Worm (Caenorhabditis elegans) whole organism, L1 larva: ENCODE data around the gene Y49A10A.2.

ENCODE experiments used
- C16A3.4 ChIP-seq: fragments of 150-350 bp; optimal IDR thresholded peaks from 2 replicates; lab custom pipeline; 2014; ENCODE audit warnings: missing biosample characterization, missing genetic modification characterization
- F16B12.6 ChIP-seq: fragments of 150-350 bp; optimal IDR thresholded peaks from 2 replicates; lab custom pipeline; 2014; ENCODE audit warnings: missing biosample characterization, missing genetic modification characterization
- Y116A8C.19 ChIP-seq: sonication (generic microtip); optimal IDR thresholded peaks from 2 replicates; lab custom pipeline; 2016; ENCODE audit warnings: missing compliant biosample characterization, missing genetic modification characterization, borderline replicate concordance
- aha-1 ChIP-seq: fragments of 150-350 bp; optimal IDR thresholded peaks from 2 replicates; lab custom pipeline; 2014; ENCODE audit warnings: missing biosample characterization, missing genetic modification characterization
- blmp-1 ChIP-seq: fragments of 150-350 bp; optimal IDR thresholded peaks from 2 replicates; lab custom pipeline; 2014; ENCODE audit warnings: missing biosample characterization, missing genetic modification characterization
- ceh-8 ChIP-seq: fragments of 200-800 bp; sonication (Bioruptor generic); optimal IDR thresholded peaks from 2 replicates; lab custom pipeline; 2018; ENCODE audit warnings: mild to moderate bottlenecking, missing genetic modification characterization, moderate library complexity, missing compliant biosample characterization
- ceh-82 ChIP-seq, 3 experiments: fragments of 150-350 bp in 1 of 3; sonication (generic microtip) in 2 of 3; optimal IDR thresholded peaks; 2 replicates each; lab custom pipeline; 2014 to 2017; ENCODE audit warnings: missing biosample characterization in 3 of 3, missing genetic modification characterization in 3 of 3
- ceh-88 ChIP-seq: fragments of 200-800 bp; sonication (Bioruptor generic); IDR thresholded peaks from 2 replicates; pipeline ENCODE4 v1.3.6; 2022; ENCODE audit warnings: missing genetic modification characterization, missing compliant biosample characterization
- ceh-90 ChIP-seq: sonication (generic microtip); optimal IDR thresholded peaks from 2 replicates; lab custom pipeline; 2016; ENCODE audit warnings: missing genetic modification characterization, missing compliant biosample characterization
- dpl-1 ChIP-seq, 3 experiments: fragments of 150-350 bp in 2 of 3; sonication (generic microtip) in 1 of 3; optimal IDR thresholded peaks; 2 replicates each; lab custom pipeline; 2014 to 2017; ENCODE audit warnings: missing biosample characterization in 3 of 3, missing genetic modification characterization in 3 of 3, missing genetic modification reagents in 3 of 3
- dsc-1 ChIP-seq: sonication (generic microtip); optimal IDR thresholded peaks from 2 replicates; lab custom pipeline; 2016; ENCODE audit warnings: mild to moderate bottlenecking, missing genetic modification characterization, missing compliant biosample characterization
- efl-1 ChIP-seq, 4 experiments: fragments of 150-350 bp; optimal IDR thresholded peaks in 3 of 4; peaks in 1 of 4; 1 replicate in 1 of 4; 2 replicates in 3 of 4; lab custom pipeline; 2014; ENCODE audit warnings: missing biosample characterization in 2 of 4, missing genetic modification characterization in 2 of 4, missing genetic modification reagents in 2 of 4
- egl-27 ChIP-seq, 2 experiments: fragments of 150-350 bp in 1 of 2; sonication (generic microtip); optimal IDR thresholded peaks; 3 replicates each; lab custom pipeline; 2017 to 2018; ENCODE audit warnings: missing biosample characterization in 2 of 2, missing genetic modification characterization in 2 of 2, missing genetic modification reagents in 2 of 2
- elt-3 ChIP-seq, 6 experiments: fragments of 150-350 bp in 1 of 6; sonication (generic microtip); optimal IDR thresholded peaks; 2 replicates each; lab custom pipeline; 2017 to 2018; ENCODE audit warnings: missing biosample characterization in 6 of 6, missing genetic modification characterization in 6 of 6, inconsistent platforms in 1 of 6
- ets-5 ChIP-seq: fragments of 200-800 bp; sonication (Bioruptor generic); IDR thresholded peaks from 2 replicates; pipeline ENCODE4 v1.3.6; 2022; ENCODE audit warnings: missing genetic modification characterization, missing compliant biosample characterization
- fkh-8 ChIP-seq: sonication (generic microtip); optimal IDR thresholded peaks from 2 replicates; lab custom pipeline; 2016; ENCODE audit warnings: mild to moderate bottlenecking, missing genetic modification characterization, missing compliant biosample characterization
- hpl-2 ChIP-seq: fragments of 150-350 bp; optimal IDR thresholded peaks from 2 replicates; lab custom pipeline; 2014; ENCODE audit warnings: missing biosample characterization, missing genetic modification reagents, missing genetic modification characterization
- isw-1 ChIP-seq: fragments of 200-800 bp; sonication (Bioruptor generic); IDR thresholded peaks from 2 replicates; pipeline ENCODE4 v1.3.6; 2022; ENCODE audit warnings: missing genetic modification characterization, missing compliant biosample characterization
- jun-1 ChIP-seq: fragments of 150-350 bp; optimal IDR thresholded peaks from 2 replicates; lab custom pipeline; 2014; ENCODE audit warnings: missing biosample characterization, missing genetic modification reagents, missing genetic modification characterization
- lin-14 ChIP-seq: fragments of 200-800 bp; sonication (Bioruptor generic); optimal IDR thresholded peaks from 2 replicates; lab custom pipeline; 2018; ENCODE audit warnings: mild to moderate bottlenecking, missing genetic modification characterization, moderate library complexity, missing compliant biosample characterization
- lin-15B ChIP-seq: fragments of 150-350 bp; sonication (generic microtip); optimal IDR thresholded peaks from 3 replicates; lab custom pipeline; 2014; ENCODE audit warnings: missing biosample characterization, missing genetic modification characterization
- lin-35 ChIP-seq, 2 experiments: fragments of 150-350 bp; optimal IDR thresholded peaks; 2 replicates each; lab custom pipeline; 2014; ENCODE audit warnings: missing biosample characterization in 2 of 2, missing genetic modification characterization in 2 of 2, missing genetic modification reagents in 2 of 2
- lin-39 ChIP-seq: fragments of 150-350 bp; optimal IDR thresholded peaks from 2 replicates; lab custom pipeline; 2014; ENCODE audit warnings: missing biosample characterization, missing genetic modification reagents, missing genetic modification characterization
- lsy-2 ChIP-seq, 2 experiments: fragments of 150-350 bp; optimal IDR thresholded peaks; 2 replicates each; lab custom pipeline; 2014; ENCODE audit warnings: missing biosample characterization in 2 of 2, missing genetic modification characterization in 2 of 2
- mab-9 ChIP-seq: fragments of 200-800 bp; sonication (Bioruptor generic); IDR thresholded peaks from 2 replicates; pipeline ENCODE4 v1.3.6; 2022; ENCODE audit warnings: missing genetic modification reagents, missing genetic modification characterization, missing compliant biosample characterization
- mep-1 ChIP-seq: fragments of 150-350 bp; optimal IDR thresholded peaks from 2 replicates; lab custom pipeline; 2014; ENCODE audit warnings: missing biosample characterization, missing genetic modification characterization
- nhr-20 ChIP-seq: sonication (generic microtip); optimal IDR thresholded peaks from 2 replicates; lab custom pipeline; 2016; ENCODE audit warnings: mild to moderate bottlenecking, missing genetic modification characterization, missing compliant biosample characterization
- nhr-47 ChIP-seq: sonication (generic microtip); optimal IDR thresholded peaks from 2 replicates; lab custom pipeline; 2016; ENCODE audit warnings: mild to moderate bottlenecking, missing genetic modification characterization, moderate library complexity, missing compliant biosample characterization
- nhr-71 ChIP-seq: sonication (generic microtip); optimal IDR thresholded peaks from 2 replicates; lab custom pipeline; 2016; ENCODE audit warnings: mild to moderate bottlenecking, missing genetic modification characterization, moderate library complexity, missing compliant biosample characterization
- nhr-76 ChIP-seq: sonication (generic microtip); optimal IDR thresholded peaks from 2 replicates; lab custom pipeline; 2017; ENCODE audit warnings: missing biosample characterization, missing genetic modification characterization
- nhr-77 ChIP-seq: fragments of 150-350 bp; optimal IDR thresholded peaks from 2 replicates; lab custom pipeline; 2014; ENCODE audit warnings: missing biosample characterization, missing genetic modification characterization
- nhr-85 ChIP-seq: sonication (generic microtip); peaks from one replicate; lab custom pipeline; 2016; ENCODE audit warnings: missing genetic modification characterization, inconsistent platforms, missing compliant biosample characterization
- nhr-90 ChIP-seq: sonication (generic microtip); optimal IDR thresholded peaks from 2 replicates; lab custom pipeline; 2016; ENCODE audit warnings: mild to moderate bottlenecking, missing genetic modification characterization, missing compliant biosample characterization; ENCODE audit not compliant: poor library complexity
- pag-3 ChIP-seq: sonication (generic microtip); optimal IDR thresholded peaks from 2 replicates; lab custom pipeline; 2017; ENCODE audit warnings: missing genetic modification characterization, mild to moderate bottlenecking, missing compliant biosample characterization, antibody characterized with exemption, borderline replicate concordance; ENCODE audit not compliant: insufficient read depth
- skn-1 ChIP-seq: fragments of 150-350 bp; optimal IDR thresholded peaks from 2 replicates; lab custom pipeline; 2014; ENCODE audit warnings: missing biosample characterization, missing genetic modification characterization
- snu-23 ChIP-seq: sonication (generic microtip); optimal IDR thresholded peaks from 2 replicates; lab custom pipeline; 2016; ENCODE audit warnings: missing genetic modification characterization, missing compliant biosample characterization
- unc-62 ChIP-seq: fragments of 150-350 bp; optimal IDR thresholded peaks from 2 replicates; lab custom pipeline; 2014; ENCODE audit warnings: missing biosample characterization, missing genetic modification reagents, missing genetic modification characterization
- unc-86 ChIP-seq: sonication (generic microtip); optimal IDR thresholded peaks from 2 replicates; lab custom pipeline; 2016; ENCODE audit warnings: missing genetic modification characterization, missing compliant biosample characterization
- vab-15 ChIP-seq: sonication (generic microtip); optimal IDR thresholded peaks from 2 replicates; lab custom pipeline; 2017; ENCODE audit warnings: missing genotype, mild to moderate bottlenecking, missing genetic modification characterization, missing compliant biosample characterization
- xbp-1 ChIP-seq: sonication (generic microtip); optimal IDR thresholded peaks from 2 replicates; lab custom pipeline; 2016; ENCODE audit warnings: missing genetic modification characterization, missing compliant biosample characterization
- zag-1 ChIP-seq: fragments of 150-350 bp; optimal IDR thresholded peaks from 2 replicates; lab custom pipeline; 2014; ENCODE audit warnings: missing biosample characterization, missing genetic modification characterization
- zip-4 ChIP-seq: fragments of 200-800 bp; sonication (Bioruptor generic); optimal IDR thresholded peaks from 2 replicates; lab custom pipeline; 2018; ENCODE audit warnings: mild to moderate bottlenecking, missing genetic modification characterization, moderate library complexity, missing compliant biosample characterization
- ztf-11 ChIP-seq, 2 experiments: sonication (generic microtip); optimal IDR thresholded peaks; 2 replicates each; lab custom pipeline; 2016 to 2017; ENCODE audit warnings: missing genetic modification characterization in 2 of 2, missing biosample characterization in 1 of 2, missing compliant biosample characterization in 1 of 2
- ztf-4 ChIP-seq: fragments of 150-350 bp; optimal IDR thresholded peaks from 2 replicates; lab custom pipeline; 2014; ENCODE audit warnings: missing biosample characterization, missing genetic modification characterization

The Y49A10A.2 gene

ce11 chrX:10392792-10393191, 20.3 kb upstream of the Y49A10A.2 start:
- TF ChIP-seq blmp-1 (tag; lab: Kevin White, UChicago): peak; percentile 44
- TF ChIP-seq ets-5: no peak
- TF ChIP-seq lin-14 (GFP tag; lab: Kevin White, UChicago): peak; percentile 7

- TF ChIP-seq mep-1 (tag; lab: Kevin White, UChicago) (peak; percentile 49), egl-27 (tag; optimal IDR thresholded peaks at IDR 0.05; lab: Kevin White, UChicago) (no peak), ceh-88 (no peak), jun-1 (tag; lab: Kevin White, UChicago) (no peak), efl-1 (optimal IDR thresholded peaks at IDR 0.05; lab: Kevin White, UChicago) (no peak), efl-1 (GFP tag; optimal IDR thresholded peaks at IDR 0.05 in 1 of 2; lab: Kevin White, UChicago) (peak in 1 of 2 experiments; percentile 84), xbp-1 (peak; percentile 4), lsy-2 (tag; optimal IDR thresholded peaks at IDR 0.05; lab: Kevin White, UChicago) (peak; percentile 0 to 20), nhr-85 (tag; lab: Kevin White, UChicago) (peak; percentile 72), snu-23 (GFP tag; lab: Kevin White, UChicago) (peak; percentile 39), nhr-20 (tag; lab: Kevin White, UChicago) (peak; percentile 19), zag-1 (tag; lab: Kevin White, UChicago) (no peak), ceh-82 (tag; optimal IDR thresholded peaks at IDR 0.05; lab: Kevin White, UChicago) (no peak), lin-35 (GFP tag; optimal IDR thresholded peaks at IDR 0.05; lab: Kevin White, UChicago) (peak; percentile 5 to 70), dsc-1 (tag; lab: Kevin White, UChicago) (no peak), zip-4 (GFP tag; lab: Kevin White, UChicago) (no peak), lin-15B (tag; lab: Kevin White, UChicago) (no peak), Y116A8C.19 (tag; lab: Kevin White, UChicago) (no peak), ztf-4 (tag; lab: Kevin White, UChicago) (no peak), lin-39 (tag; lab: Kevin White, UChicago) (no peak), unc-62 (GFP tag; lab: Kevin White, UChicago) (no peak), ets-5 (no peak), nhr-76 (tag; lab: Kevin White, UChicago) (no peak), F16B12.6 (tag; lab: Kevin White, UChicago) (no peak), lin-14 (GFP tag; lab: Kevin White, UChicago) (peak; percentile 74), unc-86 (no peak), mab-9 (GFP tag; lab: Robert Waterston, UW) (no peak), aha-1 (tag; lab: Kevin White, UChicago) (no peak), isw-1 (GFP tag; lab: Robert Waterston, UW) (no peak), elt-3 (tag; optimal IDR thresholded peaks at IDR 0.05; lab: Kevin White, UChicago) (peak in 1 of 6 experiments; percentile 38), fkh-8 (tag; lab: Kevin White, UChicago) (no peak), C16A3.4 (tag; lab: Kevin White, UChicago) (peak; percentile 4), skn-1 (tag; lab: Kevin White, UChicago) (no peak), hpl-2 (GFP tag; lab: Kevin White, UChicago) (no peak), blmp-1 (tag; lab: Kevin White, UChicago) (peak; percentile 86), pag-3 (tag; lab: Kevin White, UChicago) (no peak), nhr-71 (peak; percentile 1), dpl-1 (GFP tag; optimal IDR thresholded peaks at IDR 0.05; lab: Kevin White, UChicago) (peak; percentile 29 to 40 (median 31)), nhr-47 (tag; lab: Kevin White, UChicago) (no peak)
Measured at ce11 chrX:10391174-10391573, 18.7 kb upstream of the Y49A10A.2 start.

ce11 chrX:10386408-10386807, 13.9 kb upstream of the Y49A10A.2 start, which contains the start of gene dyf-6:
Gene dyf-6 (minus strand): TSS chrX:10386508.
- TF ChIP-seq ceh-90 (tag; lab: Kevin White, UChicago): no peak
- TF ChIP-seq nhr-77 (tag; lab: Kevin White, UChicago): no peak
- TF ChIP-seq nhr-90 (tag; lab: Kevin White, UChicago): no peak
- no peak for TF ChIP-seq ztf-11 (tag; optimal IDR thresholded peaks at IDR 0.05; lab: Kevin White, UChicago)
- no peak for TF ChIP-seq fkh-8 (tag; lab: Kevin White, UChicago)
- no peak for TF ChIP-seq ceh-8 (GFP tag; lab: Kevin White, UChicago)
- TF ChIP-seq efl-1 (optimal IDR thresholded peaks at IDR 0.05; lab: Kevin White, UChicago): no peak
- TF ChIP-seq efl-1 (GFP tag; optimal IDR thresholded peaks at IDR 0.05 in 1 of 2; lab: Kevin White, UChicago): no peak
- TF ChIP-seq xbp-1: no peak
- no peak for TF ChIP-seq vab-15 (tag; lab: Kevin White, UChicago)
- no peak for TF ChIP-seq pag-3 (tag; lab: Kevin White, UChicago)
